Worm (Caenorhabditis elegans) whole organism, midembryonic: ENCODE results near the gene T10B9.9.

Source experiments
- T22C8.4 ChIP-seq: fragments of 200-800 bp; sonication (Bioruptor generic); IDR thresholded peaks from 2 replicates; pipeline ENCODE4 v1.3.6; 2022; ENCODE audit warnings: missing genetic modification characterization, missing compliant biosample characterization
- cog-1 ChIP-seq: sonication (generic microtip); optimal IDR thresholded peaks from 2 replicates; lab custom pipeline; 2016; ENCODE audit warnings: missing genetic modification characterization, missing compliant biosample characterization
- flt-1 ChIP-seq: fragments of 200-800 bp; sonication (Bioruptor generic); IDR thresholded peaks from 2 replicates; pipeline ENCODE4 v1.3.6; 2022; ENCODE audit warnings: missing genetic modification characterization, missing compliant biosample characterization
- klf-2 ChIP-seq: fragments of 200-800 bp; sonication (Bioruptor generic); conservative IDR thresholded peaks from 2 replicates; pipeline ENCODE4 v1.3.6; 2022; ENCODE audit warnings: missing genetic modification reagents, missing genetic modification characterization, missing compliant biosample characterization
- med-1 ChIP-seq: sonication (generic microtip); optimal IDR thresholded peaks from 2 replicates; lab custom pipeline; 2017; ENCODE audit warnings: missing genetic modification characterization, mild to moderate bottlenecking, missing compliant biosample characterization, antibody characterized with exemption, missing genetic modification reagents; ENCODE audit not compliant: insufficient read depth
- ref-1 ChIP-seq: fragments of 200-800 bp; sonication (Bioruptor generic); conservative IDR thresholded peaks from 2 replicates; pipeline ENCODE4 v1.3.6; 2022; ENCODE audit warnings: missing genetic modification reagents, missing genetic modification characterization, missing compliant biosample characterization
- tab-1 ChIP-seq: fragments of 200-800 bp; sonication (Bioruptor generic); IDR thresholded peaks from 2 replicates; pipeline ENCODE4 v1.3.6; 2022; ENCODE audit warnings: missing genetic modification characterization, missing compliant biosample characterization
- ztf-23 ChIP-seq: fragments of 200-800 bp; sonication (Bioruptor generic); IDR thresholded peaks from 2 replicates; pipeline ENCODE4 v1.3.6; 2022; ENCODE audit warnings: missing genetic modification reagents, missing genetic modification characterization, missing compliant biosample characterization
- ztf-29 ChIP-seq: fragments of 200-800 bp; sonication (Bioruptor generic); IDR thresholded peaks from 2 replicates; pipeline ENCODE4 v1.3.6; 2022; ENCODE audit warnings: missing genetic modification reagents, missing genetic modification characterization, missing compliant biosample characterization

The T10B9.9 gene

DNA sequence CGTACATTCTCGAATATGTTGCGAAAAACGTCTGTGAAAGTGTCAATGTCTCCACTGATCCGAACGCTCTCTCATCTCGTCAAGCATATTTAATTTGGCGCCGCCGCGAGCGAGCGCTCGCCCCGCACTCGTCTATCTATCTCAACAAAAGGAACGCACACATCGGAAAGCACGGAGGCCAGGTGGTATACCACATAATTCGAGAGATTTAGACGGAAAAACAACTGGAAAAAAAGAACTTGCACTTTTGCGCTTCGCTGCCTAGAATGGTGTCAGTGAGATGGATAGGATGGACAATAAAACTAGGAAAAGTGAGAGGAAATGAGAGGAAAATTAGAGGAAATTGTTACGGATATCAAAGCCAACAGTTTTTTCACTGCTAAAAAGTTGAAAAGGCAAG, 46.5 kb downstream of the T10B9.9 start:
- TF ChIP-seq tab-1 (GFP tag; lab: Robert Waterston, UW) (no peak), flt-1 (GFP tag; lab: Robert Waterston, UW) (no peak)

DNA sequence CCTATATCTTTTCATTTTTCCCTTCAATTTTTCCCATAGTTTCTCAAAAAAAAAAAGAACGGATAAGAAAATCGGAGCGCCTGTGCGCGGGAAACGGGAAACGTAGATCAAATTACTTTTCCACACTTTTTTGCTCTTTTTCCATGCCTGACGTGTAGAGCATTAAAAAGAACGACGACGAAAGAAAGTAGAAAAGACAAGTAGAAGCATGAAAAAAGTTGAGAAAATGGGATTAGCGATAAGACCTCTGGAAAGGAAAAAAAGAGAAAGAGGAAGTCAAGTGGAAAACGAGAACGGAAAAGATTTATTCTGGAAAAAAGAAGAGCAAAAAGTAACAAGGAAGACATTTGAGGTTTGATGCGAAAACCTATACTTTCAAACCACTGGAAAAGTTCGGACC, 47.2 kb downstream of the T10B9.9 start:
- no peak for TF ChIP-seq klf-2 (GFP tag; lab: Robert Waterston, UW)
- no peak for TF ChIP-seq ztf-23 (GFP tag; lab: Robert Waterston, UW)
- TF ChIP-seq T22C8.4 (GFP tag; lab: Robert Waterston, UW): no peak

DNA sequence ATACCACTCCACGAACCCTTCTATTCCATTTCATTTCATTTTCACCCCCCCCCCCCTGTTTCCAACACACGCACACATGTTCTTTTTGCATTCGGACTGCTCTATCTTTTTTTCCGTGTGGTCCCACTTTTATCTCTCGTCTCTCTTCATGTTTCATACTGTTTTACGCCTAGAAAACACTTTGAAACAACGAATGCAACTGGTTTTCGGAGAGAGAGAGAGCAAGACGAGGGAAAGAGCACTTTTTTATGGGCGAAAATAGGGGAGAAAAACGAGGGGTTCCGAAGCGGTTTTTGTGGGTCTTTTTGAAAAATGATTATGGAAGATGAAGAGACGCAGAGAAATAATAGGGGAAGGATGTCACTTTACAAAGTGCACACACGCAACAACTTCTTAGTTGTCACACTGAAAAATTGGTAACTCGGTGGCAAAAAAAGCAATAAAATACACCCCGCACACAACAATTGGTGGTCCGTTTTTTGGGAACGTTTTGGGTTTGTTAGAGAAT, 48.4 kb downstream of the T10B9.9 start:
- no peak for TF ChIP-seq cog-1
- TF ChIP-seq med-1 (GFP tag; lab: Kevin White, UChicago): no peak
- TF ChIP-seq tab-1 (GFP tag; lab: Robert Waterston, UW): no peak
- no peak for TF ChIP-seq klf-2 (GFP tag; lab: Robert Waterston, UW)
- no peak for TF ChIP-seq T22C8.4 (GFP tag; lab: Robert Waterston, UW)
- TF ChIP-seq ztf-29 (GFP tag; lab: Robert Waterston, UW): no peak
- TF ChIP-seq ztf-23 (GFP tag; lab: Robert Waterston, UW): no peak
- TF ChIP-seq ref-1 (GFP tag; lab: Robert Waterston, UW): no peak
- TF ChIP-seq flt-1 (GFP tag; lab: Robert Waterston, UW): no peak
